Worm (Caenorhabditis elegans) whole organism, young adult: Measurements from ENCODE around the gene nhr-232.

Experiments used
- B0019.2 ChIP-seq: fragments of 200-800 bp; sonication (Bioruptor generic); conservative IDR thresholded peaks from 2 replicates; pipeline ENCODE4 v1.3.6; 2022; ENCODE audit warnings: missing genetic modification reagents, missing genetic modification characterization, missing compliant biosample characterization
- C06A6.2 ChIP-seq: fragments of 200-800 bp; sonication (Bioruptor generic); conservative IDR thresholded peaks from 2 replicates; pipeline ENCODE4 v1.3.6; 2022; ENCODE audit warnings: missing genetic modification characterization, missing compliant biosample characterization
- F10E7.11 ChIP-seq: sonication (generic microtip); optimal IDR thresholded peaks from 2 replicates; lab custom pipeline; 2017; ENCODE audit warnings: mild to moderate bottlenecking, missing genetic modification characterization, moderate library complexity, missing compliant biosample characterization
- F23B12.7 ChIP-seq: sonication (generic microtip); optimal IDR thresholded peaks from 2 replicates; lab custom pipeline; 2017; ENCODE audit warnings: missing genetic modification characterization, mild to moderate bottlenecking, missing compliant biosample characterization, antibody characterized with exemption, moderate library complexity; ENCODE audit not compliant: insufficient read depth
- F39B2.1 ChIP-seq: fragments of 200-800 bp; sonication (Bioruptor generic); IDR thresholded peaks from 2 replicates; pipeline ENCODE4 v1.3.6; 2022; ENCODE audit warnings: missing genetic modification reagents, missing genetic modification characterization, missing compliant biosample characterization
- F49E8.2 ChIP-seq: sonication (generic microtip); optimal IDR thresholded peaks from 3 replicates; lab custom pipeline; 2017; ENCODE audit warnings: missing genetic modification characterization, mild to moderate bottlenecking, missing compliant biosample characterization, antibody characterized with exemption, moderate library complexity; ENCODE audit not compliant: insufficient read depth
- Y67H2A.10 ChIP-seq: fragments of 200-800 bp; sonication (Bioruptor generic); conservative IDR thresholded peaks from 2 replicates; pipeline ENCODE4 v1.3.6; 2022; ENCODE audit warnings: missing genetic modification reagents, missing genetic modification characterization, missing compliant biosample characterization
- athp-1 ChIP-seq: sonication (generic microtip); optimal IDR thresholded peaks from 2 replicates; lab custom pipeline; 2017; ENCODE audit warnings: mild to moderate bottlenecking, missing genetic modification characterization, missing compliant biosample characterization
- bed-2 ChIP-seq: fragments of 200-800 bp; sonication (Bioruptor generic); IDR thresholded peaks from 2 replicates; pipeline ENCODE4 v1.3.6; 2022; ENCODE audit warnings: missing genetic modification reagents, missing genetic modification characterization, missing compliant biosample characterization
- ceh-91 ChIP-seq: fragments of 200-800 bp; sonication (Bioruptor generic); IDR thresholded peaks from 2 replicates; pipeline ENCODE4 v1.3.6; 2022; ENCODE audit warnings: missing genetic modification reagents, missing genetic modification characterization, missing compliant biosample characterization
- chd-7 ChIP-seq: sonication (generic microtip); optimal IDR thresholded peaks from 2 replicates; lab custom pipeline; 2016; ENCODE audit warnings: mild to moderate bottlenecking, missing genetic modification characterization, moderate library complexity, missing compliant biosample characterization
- die-1 ChIP-seq: sonication (generic microtip); optimal IDR thresholded peaks from 2 replicates; lab custom pipeline; 2016; ENCODE audit warnings: missing genotype, mild to moderate bottlenecking, missing genetic modification characterization, missing compliant biosample characterization
- dox-1 ChIP-seq: fragments of 200-800 bp; sonication (Bioruptor generic); IDR thresholded peaks from 2 replicates; pipeline ENCODE4 v1.3.6; 2022; ENCODE audit warnings: missing genetic modification reagents, missing genetic modification characterization, missing compliant biosample characterization
- dpl-1 ChIP-seq: fragments of 150-350 bp; optimal IDR thresholded peaks from 2 replicates; lab custom pipeline; 2014; ENCODE audit warnings: missing biosample characterization, missing genetic modification reagents, missing genetic modification characterization
- efl-1 ChIP-seq: fragments of 150-350 bp; optimal IDR thresholded peaks from 2 replicates; lab custom pipeline; 2014; ENCODE audit warnings: missing biosample characterization, missing genetic modification reagents, missing genetic modification characterization
- egl-18 ChIP-seq: fragments of 200-800 bp; sonication (Bioruptor generic); IDR thresholded peaks from 2 replicates; pipeline ENCODE4 v1.3.6; 2022; ENCODE audit warnings: missing genetic modification reagents, missing genetic modification characterization, missing compliant biosample characterization
- egl-44 ChIP-seq: fragments of 200-800 bp; sonication (Bioruptor generic); IDR thresholded peaks from 2 replicates; pipeline ENCODE4 v1.3.6; 2022; ENCODE audit warnings: missing genetic modification reagents, missing genetic modification characterization, missing compliant biosample characterization
- gei-17 ChIP-seq: fragments of 200-800 bp; sonication (Bioruptor generic); optimal IDR thresholded peaks from 2 replicates; lab custom pipeline; 2018; ENCODE audit warnings: mild to moderate bottlenecking, missing genetic modification characterization, missing compliant biosample characterization
- him-1 ChIP-seq: sonication (generic microtip); optimal IDR thresholded peaks from 2 replicates; lab custom pipeline; 2016; ENCODE audit warnings: missing genotype, missing genetic modification reagents, missing genetic modification characterization, missing compliant biosample characterization
- hrde-1 ChIP-seq: sonication (generic microtip); optimal IDR thresholded peaks from 2 replicates; lab custom pipeline; 2016; ENCODE audit warnings: missing genetic modification characterization, mild to moderate bottlenecking, missing compliant biosample characterization, moderate library complexity, missing genotype, missing genetic modification reagents, borderline replicate concordance
- let-607 ChIP-seq, 2 experiments: fragments of 200-800 bp in 1 of 2; sonication (Bioruptor generic) in 1 of 2; sonication (generic microtip) in 1 of 2; optimal IDR thresholded peaks; 2 replicates each; lab custom pipeline; 2016 to 2018; ENCODE audit warnings: mild to moderate bottlenecking in 2 of 2, missing compliant biosample characterization in 2 of 2, missing genetic modification characterization in 2 of 2, moderate library complexity in 2 of 2, missing genotype in 1 of 2
- lin-26 ChIP-seq: fragments of 200-800 bp; sonication (Bioruptor generic); IDR thresholded peaks from 2 replicates; pipeline ENCODE4 v1.3.6; 2022; ENCODE audit warnings: missing genetic modification reagents, missing genetic modification characterization, missing compliant biosample characterization
- madf-10 ChIP-seq: sonication (generic microtip); optimal IDR thresholded peaks from 2 replicates; lab custom pipeline; 2016; ENCODE audit warnings: mild to moderate bottlenecking, missing genetic modification characterization, missing compliant biosample characterization
- madf-3 ChIP-seq: fragments of 200-800 bp; sonication (Bioruptor generic); IDR thresholded peaks from 2 replicates; pipeline ENCODE4 v1.3.6; 2022; ENCODE audit warnings: missing genetic modification reagents, missing genetic modification characterization, missing compliant biosample characterization
- mxl-1 ChIP-seq: sonication (generic microtip); optimal IDR thresholded peaks from 2 replicates; lab custom pipeline; 2016; ENCODE audit warnings: missing genetic modification characterization, missing compliant biosample characterization
- nfya-1 ChIP-seq: sonication (generic microtip); optimal IDR thresholded peaks from 2 replicates; lab custom pipeline; 2017; ENCODE audit warnings: antibody characterized with exemption, missing compliant biosample characterization, missing genetic modification characterization, borderline replicate concordance; ENCODE audit not compliant: insufficient read depth
- nfyb-1 ChIP-seq: fragments of 200-800 bp; sonication (Bioruptor generic); IDR thresholded peaks from 2 replicates; pipeline ENCODE4 v1.3.6; 2022; ENCODE audit warnings: missing genetic modification reagents, missing genetic modification characterization, missing compliant biosample characterization
- nhr-90 ChIP-seq: sonication (generic microtip); optimal IDR thresholded peaks from 2 replicates; lab custom pipeline; 2016; ENCODE audit warnings: missing genotype, mild to moderate bottlenecking, missing genetic modification characterization, missing compliant biosample characterization
- rcor-1 ChIP-seq: fragments of 200-800 bp; sonication (Bioruptor generic); IDR thresholded peaks from 2 replicates; pipeline ENCODE4 v1.3.6; 2022; ENCODE audit warnings: missing genetic modification reagents, missing genetic modification characterization, missing compliant biosample characterization
- rec-8 ChIP-seq, 2 experiments: sonication (generic microtip); optimal IDR thresholded peaks; 2 replicates each; lab custom pipeline; 2016; ENCODE audit warnings: mild to moderate bottlenecking in 2 of 2, missing genetic modification characterization in 2 of 2, missing genetic modification reagents in 2 of 2, missing genotype in 2 of 2, missing biosample characterization in 1 of 2, missing compliant biosample characterization in 1 of 2, moderate library complexity in 1 of 2
- sea-2 ChIP-seq: fragments of 200-800 bp; sonication (Bioruptor generic); IDR thresholded peaks from 2 replicates; pipeline ENCODE4 v1.3.6; 2022; ENCODE audit warnings: missing genetic modification characterization, missing compliant biosample characterization
- snpc-1.1 ChIP-seq: sonication (generic microtip); optimal IDR thresholded peaks from 2 replicates; lab custom pipeline; 2017; ENCODE audit warnings: missing genetic modification characterization, mild to moderate bottlenecking, missing compliant biosample characterization, antibody characterized with exemption, moderate library complexity, missing genotype, missing genetic modification reagents; ENCODE audit not compliant: insufficient read depth
- tbx-9 ChIP-seq: sonication (generic microtip); optimal IDR thresholded peaks from 2 replicates; lab custom pipeline; 2016; ENCODE audit warnings: borderline replicate concordance, missing genetic modification characterization, inconsistent platforms, missing compliant biosample characterization
- xnd-1 ChIP-seq: sonication (generic microtip); optimal IDR thresholded peaks from 2 replicates; lab custom pipeline; 2016; ENCODE audit warnings: missing genotype, missing genetic modification reagents, missing genetic modification characterization, missing compliant biosample characterization
- zim-3 ChIP-seq: sonication (generic microtip); optimal IDR thresholded peaks from 2 replicates; lab custom pipeline; 2017; ENCODE audit warnings: mild to moderate bottlenecking, missing genetic modification characterization, moderate library complexity, missing compliant biosample characterization
- ztf-25 ChIP-seq: fragments of 200-800 bp; sonication (Bioruptor generic); IDR thresholded peaks from 2 replicates; pipeline ENCODE4 v1.3.6; 2022; ENCODE audit warnings: missing genetic modification reagents, missing genetic modification characterization, missing compliant biosample characterization
- ztf-6 ChIP-seq: fragments of 200-800 bp; sonication (Bioruptor generic); IDR thresholded peaks from 2 replicates; pipeline ENCODE4 v1.3.6; 2022; ENCODE audit warnings: missing genetic modification reagents, missing genetic modification characterization, missing compliant biosample characterization

nhr-232 gene

ce11 chrV:10216724-10217123, 39.2 kb upstream of the nhr-232 start, which contains the start of gene ZK856.14:
ZK856.14 (plus strand) TSS chrV:10217024.
- TF ChIP-seq rcor-1 (GFP tag; lab: Robert Waterston, UW) (no peak), F23B12.7 (tag; lab: Kevin White, UChicago) (no peak), nfya-1 (no peak), F39B2.1 (GFP tag; lab: Robert Waterston, UW) (no peak), athp-1 (tag; lab: Kevin White, UChicago) (no peak), efl-1 (GFP tag; lab: Kevin White, UChicago) (no peak), chd-7 (tag; lab: Kevin White, UChicago) (no peak), lin-26 (GFP tag; lab: Robert Waterston, UW) (no peak), F10E7.11 (tag; lab: Kevin White, UChicago) (no peak), C06A6.2 (no peak), egl-18 (GFP tag; lab: Robert Waterston, UW) (no peak), hrde-1 (no peak), F49E8.2 (no peak), zim-3 (tag; lab: Kevin White, UChicago) (no peak)

DNA sequence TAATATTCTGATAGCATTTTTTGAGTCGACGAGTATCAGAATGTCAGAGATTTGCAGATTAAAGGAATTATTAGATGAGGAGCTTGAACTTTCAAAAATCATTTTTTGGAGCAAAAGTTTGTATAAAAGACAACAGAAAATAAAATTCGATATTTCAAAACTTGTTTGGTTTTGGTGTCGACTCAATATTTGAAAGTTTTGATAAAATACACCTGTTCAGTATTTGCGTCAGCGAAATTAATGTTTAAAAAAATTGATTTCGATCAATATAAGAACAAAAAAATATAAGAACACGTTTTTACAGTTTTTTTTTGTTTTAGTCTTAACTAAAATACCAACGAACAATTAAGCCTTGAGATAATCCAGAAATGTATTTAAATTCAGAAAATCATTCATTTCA, 35.4 kb upstream of the nhr-232 start, which contains the start of gene C12D8.13:
Gene C12D8.13, minus strand, starts transcription at position 101 of the 400 bp plus-strand sequence.
- TF ChIP-seq ztf-25 (no peak), let-607 (tag; optimal IDR thresholded peaks at IDR 0.05; lab: Kevin White, UChicago) (no peak)

DNA sequence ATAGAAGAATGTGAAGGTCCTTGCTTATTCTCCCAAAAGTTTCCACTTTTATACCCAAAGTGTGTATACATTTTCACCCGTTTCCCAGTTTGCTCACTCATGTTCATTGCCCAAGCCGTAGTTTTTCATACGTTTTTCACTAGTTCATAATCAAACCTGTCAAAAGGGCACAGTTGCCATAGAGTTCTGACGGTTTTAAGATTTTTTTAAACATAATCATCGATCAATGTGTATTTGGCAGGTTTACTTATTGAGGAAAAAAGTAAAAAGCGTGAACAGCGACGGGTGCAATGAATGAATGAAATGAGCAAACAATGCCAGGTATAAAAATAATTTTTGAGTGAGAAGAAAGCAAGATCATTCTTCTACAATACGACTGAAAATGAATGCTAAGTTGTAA, 34.7 kb upstream of the nhr-232 start, which contains the start of the genes fipr-5 and fipr-9:
Gene fipr-5, minus strand, starts transcription at position 101 of the 400 bp plus-strand sequence.
Gene fipr-9, plus strand, starts transcription at position 346 of the 400 bp plus-strand sequence.
- TF ChIP-seq nfyb-1 (GFP tag; lab: Robert Waterston, UW), result no peak
- TF ChIP-seq nhr-90 (tag; lab: Kevin White, UChicago), result no peak
- TF ChIP-seq B0019.2, result no peak
- TF ChIP-seq, all 124 proteins: peak for 0

- TF ChIP-seq him-1 (tag; lab: Kevin White, UChicago) (no peak), madf-3 (no peak), madf-10 (tag; lab: Kevin White, UChicago) (no peak), egl-44 (GFP tag; lab: Robert Waterston, UW) (no peak), sea-2 (no peak), nfya-1 (no peak), xnd-1 (tag; lab: Kevin White, UChicago) (no peak), dox-1 (GFP tag; lab: Robert Waterston, UW) (no peak), ztf-6 (GFP tag; lab: Robert Waterston, UW) (no peak), dpl-1 (GFP tag; lab: Kevin White, UChicago) (no peak), Y67H2A.10 (GFP tag; lab: Robert Waterston, UW) (no peak), die-1 (tag; lab: Kevin White, UChicago) (no peak), gei-17 (GFP tag; lab: Kevin White, UChicago) (no peak), rec-8 (tag; optimal IDR thresholded peaks at IDR 0.05; lab: Kevin White, UChicago) (no peak), ceh-91 (no peak), snpc-1.1 (tag; lab: Kevin White, UChicago) (no peak), tbx-9 (tag; lab: Kevin White, UChicago) (no peak), mxl-1 (no peak), bed-2 (GFP tag; lab: Robert Waterston, UW) (no peak)
These were observed 34.0 kb upstream of the nhr-232 start, which contains the start of gene C12D8.20 for ce11 chrV:10222007-10222406. C12D8.20 (plus strand) TSS chrV:10222307.
